Fruit fly (Drosophila melanogaster): Measurements from ENCODE around the gene bap.

bap gene

DNA sequence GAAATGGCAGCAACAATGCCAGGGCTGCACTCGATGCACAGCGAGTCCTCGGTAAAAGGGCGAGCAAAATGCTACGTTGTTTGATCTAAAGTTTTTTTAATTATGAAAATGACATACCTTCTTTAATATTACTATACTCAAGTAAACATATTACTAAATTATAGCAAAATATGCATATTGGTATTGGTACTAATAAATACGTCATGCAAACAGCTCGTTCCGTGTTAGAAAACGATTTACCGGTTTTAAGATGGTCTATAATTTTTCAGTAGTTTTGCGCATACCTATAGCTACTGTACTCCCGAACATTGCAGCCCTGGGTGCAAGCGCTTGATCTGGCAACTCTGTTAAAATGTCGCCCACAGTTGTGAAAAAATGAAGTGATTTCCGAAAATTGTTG is 23.4 kb upstream of the bap start (continued):
- peak; percentile 97 for TF ChIP-seq B-H2 (GFP tag; optimal IDR thresholded peaks at IDR 0.05)
- peak; percentile 95 for TF ChIP-seq Dek (tag; optimal IDR thresholded peaks at IDR 0.05)
- peak; percentile 49 for TF ChIP-seq Neu2 (GFP tag; optimal IDR thresholded peaks at IDR 0.05; ENCODE audit: borderline replicate concordance)
- peak; percentile 91 for TF ChIP-seq wor (GFP tag; IDR thresholded peaks at IDR 0.05)
- peak; percentile 93 for TF ChIP-seq Xrp1 (GFP tag; IDR thresholded peaks at IDR 0.05)
- peak; percentile 84 for TF ChIP-seq CG12219 (GFP tag; optimal IDR thresholded peaks at IDR 0.05)
- peak; percentile 95 to 96 for TF ChIP-seq dpn (GFP tag; optimal IDR thresholded peaks at IDR 0.05)
- no peak for TF ChIP-seq Asciz (GFP tag; optimal IDR thresholded peaks at IDR 0.05)
- TF ChIP-seq Camta (GFP tag; optimal IDR thresholded peaks at IDR 0.05) = peak; percentile 91
- TF ChIP-seq NK7.1 (GFP tag; optimal IDR thresholded peaks at IDR 0.05) = peak; percentile 79
- no peak; the same call in 1 of the 2 replicates for TF ChIP-seq CG31441 (GFP tag; IDR thresholded peaks at IDR 0.05)
- TF ChIP-seq CG6654 (GFP tag; optimal IDR thresholded peaks at IDR 0.05) = peak; percentile 82
- peak; percentile 71; the same call in 1 of the 2 replicates for TF ChIP-seq CG5953 (GFP tag; IDR thresholded peaks at IDR 0.05)
- TF ChIP-seq Atf6 (GFP tag; IDR thresholded peaks at IDR 0.05) = peak; percentile 95
- TF ChIP-seq lab (GFP tag; optimal IDR thresholded peaks at IDR 0.05) = peak; percentile 95
- no peak for TF ChIP-seq CG14860 (GFP tag; IDR thresholded peaks at IDR 0.05; ENCODE audit: partially characterized antibody)
- TF ChIP-seq Optix (GFP tag; IDR thresholded peaks at IDR 0.05) = peak; percentile 80; the same call in 2 of the 3 replicates
- TF ChIP-seq chinmo (GFP tag; IDR thresholded peaks at IDR 0.05; ENCODE audit: partially characterized antibody) = no peak
- no peak for TF ChIP-seq vnd (GFP tag; IDR thresholded peaks at IDR 0.05; ENCODE audit: partially characterized antibody)
- peak; percentile 87 for TF ChIP-seq ap (GFP tag; IDR thresholded peaks at IDR 0.05)
- TF ChIP-seq CG8478 (optimal IDR thresholded peaks at IDR 0.05) = no peak
- peak; percentile 89 for TF ChIP-seq CG31388 (GFP tag; optimal IDR thresholded peaks at IDR 0.05)
- TF ChIP-seq CG1832 (GFP tag; optimal IDR thresholded peaks at IDR 0.05) = no peak
- TF ChIP-seq esg (GFP tag; conservative IDR thresholded peaks at IDR 0.05) = peak; percentile 93
- TF ChIP-seq Hsf (GFP tag; optimal IDR thresholded peaks at IDR 0.05) = peak; percentile 98
- peak; percentile 93 for TF ChIP-seq kay (GFP tag; optimal IDR thresholded peaks at IDR 0.05)
- peak; percentile 98 for TF ChIP-seq CG2120 (GFP tag; optimal IDR thresholded peaks at IDR 0.05)
- no peak for TF ChIP-seq ato (GFP tag; IDR thresholded peaks at IDR 0.05; ENCODE audit: partially characterized antibody)
- TF ChIP-seq az2 (GFP tag; optimal IDR thresholded peaks at IDR 0.05) = peak; percentile 96
- TF ChIP-seq pho (GFP tag; optimal IDR thresholded peaks at IDR 0.05) = peak; percentile 96
- TF ChIP-seq CG4404 (GFP tag; IDR thresholded peaks at IDR 0.05) = peak; percentile 97
- TF ChIP-seq chif (GFP tag; optimal IDR thresholded peaks at IDR 0.05) = peak; percentile 92 to 94
- TF ChIP-seq Mad (GFP tag; optimal IDR thresholded peaks at IDR 0.05) = peak; percentile 96
- peak; percentile 92 for TF ChIP-seq CG9609 (GFP tag; optimal IDR thresholded peaks at IDR 0.05)
- no peak for TF ChIP-seq bbx (GFP tag; IDR thresholded peaks at IDR 0.05; ENCODE audit: partially characterized antibody)
- peak; percentile 92 for TF ChIP-seq caup (GFP tag; optimal IDR thresholded peaks at IDR 0.05; ENCODE audit: severe bottlenecking)
- peak; percentile 77 for TF ChIP-seq bowl (GFP tag; IDR thresholded peaks at IDR 0.05)
- TF ChIP-seq crol (GFP tag; IDR thresholded peaks at IDR 0.05) = no peak
- TF ChIP-seq pan (optimal IDR thresholded peaks at IDR 0.05) = no peak
- TF ChIP-seq pan (GFP tag; optimal IDR thresholded peaks at IDR 0.05 in 1 of 2, IDR thresholded peaks at IDR 0.05 in 1 of 2) = peak in 1 of 2 experiments; percentile 92
- peak; percentile 93 for TF ChIP-seq croc (GFP tag; conservative IDR thresholded peaks at IDR 0.05)
- TF ChIP-seq sens-2 (GFP tag; IDR thresholded peaks at IDR 0.05) = no peak; the same call in 1 of the 2 replicates
- TF ChIP-seq CG2202 (tag; optimal IDR thresholded peaks at IDR 0.05) = peak; percentile 81
- TF ChIP-seq CG1792 (GFP tag; optimal IDR thresholded peaks at IDR 0.05) = peak; percentile 88
- peak; percentile 84 for TF ChIP-seq CG10274 (GFP tag; optimal IDR thresholded peaks at IDR 0.05)
- 0 out of 2 replicates have a peak, but pooled peaks have one; percentile 42 for TF ChIP-seq Dref (GFP tag; IDR thresholded peaks at IDR 0.05)
- TF ChIP-seq CG8359 (GFP tag; optimal IDR thresholded peaks at IDR 0.05; ENCODE audit: borderline replicate concordance) = peak; percentile 67
- no peak for TF ChIP-seq D (optimal IDR thresholded peaks at IDR 0.05)
- peak; percentile 90 for TF ChIP-seq D (GFP tag; optimal IDR thresholded peaks at IDR 0.05)
- peak; percentile 83 for TF ChIP-seq CG4707 (GFP tag; optimal IDR thresholded peaks at IDR 0.05)
- TF ChIP-seq Nf-YC (tag; optimal IDR thresholded peaks at IDR 0.05) = peak; percentile 90
